Worm (Caenorhabditis elegans): ENCODE data around the gene E01G6.1.

The E01G6.1 gene

DNA sequence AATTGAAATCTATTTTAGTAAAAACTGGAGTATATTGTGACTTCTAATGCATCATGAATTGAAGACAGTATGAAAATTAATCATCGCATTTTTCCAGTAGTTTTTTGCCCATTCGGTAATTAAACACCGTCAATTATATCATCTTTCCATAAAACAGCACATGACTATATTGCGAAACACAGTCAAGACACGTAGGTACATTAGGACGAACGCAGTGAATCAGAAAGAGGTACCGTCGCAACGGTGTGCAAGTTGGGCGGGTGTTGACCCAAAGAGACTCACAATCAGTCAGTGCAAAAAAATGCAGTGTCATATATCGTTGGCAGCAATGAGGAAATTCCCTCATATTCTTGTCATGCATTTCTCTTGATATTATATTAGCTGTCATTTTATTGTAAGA lies 26.3 kb upstream of the E01G6.1 start:
- TF ChIP-seq unc-62 (GFP tag; optimal IDR thresholded peaks at IDR 0.05) (peak; percentile 30), nhr-27 (tag; optimal IDR thresholded peaks at IDR 0.05) (no peak), nhr-80 (tag; optimal IDR thresholded peaks at IDR 0.05) (peak; percentile 68), cebp-1 (GFP tag; IDR thresholded peaks at IDR 0.05) (peak; percentile 89), cebp-1 (tag; optimal IDR thresholded peaks at IDR 0.05) (peak; percentile 93)

DNA sequence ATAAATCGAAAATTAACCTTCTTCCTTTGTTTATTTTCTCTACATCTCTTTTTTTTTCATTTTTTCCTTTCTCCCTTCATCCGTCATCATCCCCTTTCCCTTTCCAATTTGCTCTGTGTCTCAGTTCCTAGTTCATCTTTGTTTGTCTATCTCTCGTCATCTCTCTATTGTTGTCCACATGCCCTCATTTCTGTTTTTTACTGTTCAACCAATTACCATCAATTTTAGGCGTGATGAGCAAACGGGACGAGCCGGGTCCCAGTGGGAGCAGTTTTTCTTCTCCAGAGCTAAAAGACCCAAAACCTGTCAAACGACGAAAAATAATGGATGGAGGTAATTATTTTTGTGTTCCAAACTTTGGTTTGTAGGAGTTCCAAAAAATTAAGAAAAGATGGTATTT lies 25.3 kb upstream of the E01G6.1 start, which contains the start of gene C23H4.6:
Gene C23H4.6 (plus strand): TSS at position 219 of the 400 bp plus-strand sequence.
- TF ChIP-seq nhr-90 (tag; optimal IDR thresholded peaks at IDR 0.05) (no peak), C17E4.6 (GFP tag; IDR thresholded peaks at IDR 0.05) (no peak), F10E7.11 (tag; optimal IDR thresholded peaks at IDR 0.05) (no peak), B0019.2 (GFP tag; conservative IDR thresholded peaks at IDR 0.05) (no peak), attf-5 (GFP tag; optimal IDR thresholded peaks at IDR 0.05) (no peak), tbx-9 (tag; optimal IDR thresholded peaks at IDR 0.05; ENCODE audit: borderline replicate concordance) (no peak), unc-130 (GFP tag; optimal IDR thresholded peaks at IDR 0.05) (no peak), zim-3 (tag; optimal IDR thresholded peaks at IDR 0.05) (no peak), snpc-4 (GFP tag; optimal IDR thresholded peaks at IDR 0.05) (no peak), snpc-4 (tag; optimal IDR thresholded peaks at IDR 0.05) (no peak), hmg-1.2 (GFP tag; IDR thresholded peaks at IDR 0.05) (no peak)

DNA sequence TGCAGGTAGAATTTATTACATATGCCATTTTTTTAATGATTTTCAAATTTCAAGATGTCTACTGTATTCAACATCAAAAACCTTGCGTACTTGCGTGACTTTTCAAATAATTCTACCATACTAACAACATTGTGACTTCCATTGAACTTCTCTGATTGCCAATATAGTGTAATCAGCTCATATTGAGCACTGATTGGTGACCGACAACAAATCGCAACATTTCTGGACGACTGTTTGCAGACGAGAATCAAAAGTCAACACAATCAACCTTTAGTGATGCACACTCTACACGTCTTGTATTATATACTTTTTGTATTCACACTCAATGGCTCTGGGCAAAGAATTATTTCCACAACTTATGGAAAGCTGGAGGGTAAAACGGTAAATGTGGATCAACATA lies 19.2 kb upstream of the E01G6.1 start, which contains the start of gene cest-3:
Gene cest-3 (plus strand): TSS at position 190 of the 400 bp plus-strand sequence.
- no peak for TF ChIP-seq ceh-58 (GFP tag; IDR thresholded peaks at IDR 0.05)
- TF ChIP-seq nhr-80 (tag; optimal IDR thresholded peaks at IDR 0.05), result peak; percentile 68

DNA sequence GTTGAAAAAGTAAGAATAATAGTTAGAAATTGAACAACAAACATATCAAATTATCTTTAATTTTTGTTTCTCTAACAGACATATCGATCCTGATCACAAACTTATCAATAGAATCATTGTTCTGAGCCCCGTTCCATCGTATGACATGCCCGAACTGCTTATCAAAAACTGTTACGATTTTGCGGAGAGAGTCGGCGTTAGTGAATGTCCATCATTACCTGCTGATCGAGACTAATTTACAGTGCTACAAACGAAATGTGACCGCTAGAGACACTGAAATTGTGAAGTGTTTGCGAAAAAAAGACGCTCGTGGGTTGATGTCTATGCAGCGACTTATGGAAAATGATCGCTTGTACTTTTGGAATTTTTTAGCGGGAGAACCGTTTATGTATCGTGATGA lies 17.8 kb upstream of the E01G6.1 start:
- TF ChIP-seq ekl-4 (GFP tag; IDR thresholded peaks at IDR 0.05) (no peak), madf-6 (GFP tag; IDR thresholded peaks at IDR 0.05) (no peak), nhr-80 (tag; optimal IDR thresholded peaks at IDR 0.05) (peak; percentile 82), F10E7.11 (tag; optimal IDR thresholded peaks at IDR 0.05) (no peak)

DNA sequence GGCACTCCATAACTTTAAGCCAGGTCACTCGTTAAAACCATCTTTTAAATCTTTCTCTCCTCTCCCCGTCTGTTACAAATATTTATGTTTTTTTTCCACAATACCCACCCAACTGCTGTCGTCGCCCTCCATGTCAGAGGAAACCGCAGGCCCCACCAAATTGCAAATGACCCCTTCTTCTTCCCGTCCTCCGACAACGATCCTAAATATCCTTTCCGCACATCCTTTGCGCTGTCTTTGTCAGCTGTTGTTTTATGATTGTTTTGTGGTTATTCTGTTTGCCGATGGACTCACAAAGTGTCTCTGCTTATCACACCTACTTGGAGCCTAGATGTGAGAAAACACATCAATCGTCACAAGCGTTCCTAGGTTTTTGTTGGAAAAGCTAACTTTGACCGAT lies 12.5 kb upstream of the E01G6.1 start:
- TF ChIP-seq egrh-3 (GFP tag; IDR thresholded peaks at IDR 0.05) (no peak), mes-4 (tag; optimal IDR thresholded peaks at IDR 0.05) (no peak), sptf-2 (GFP tag; optimal IDR thresholded peaks at IDR 0.05) (no peak), attf-3 (GFP tag; conservative IDR thresholded peaks at IDR 0.05) (no peak), atf-7 (tag; optimal IDR thresholded peaks at IDR 0.05) (no peak), F52B5.7 (tag; optimal IDR thresholded peaks at IDR 0.05) (no peak), Y53G8AR.9 (GFP tag; conservative IDR thresholded peaks at IDR 0.05) (no peak), bed-2 (GFP tag; IDR thresholded peaks at IDR 0.05) (no peak), nhr-90 (tag; optimal IDR thresholded peaks at IDR 0.05) (no peak), hsf-1 (GFP tag; IDR thresholded peaks at IDR 0.05) (no peak), aptf-2 (GFP tag; conservative IDR thresholded peaks at IDR 0.05) (no peak), nfya-1 (tag; optimal IDR thresholded peaks at IDR 0.05; ENCODE audit: borderline replicate concordance, insufficient read depth) (no peak), xnd-1 (tag; optimal IDR thresholded peaks at IDR 0.05) (no peak), ztf-25 (GFP tag; IDR thresholded peaks at IDR 0.05) (no peak)

ce11 chrX:12252189-12252588 lies 8.5 kb upstream of the E01G6.1 start:
- TF ChIP-seq nhr-90 (tag; optimal IDR thresholded peaks at IDR 0.05) (no peak), Y53F4B.3 (GFP tag; IDR thresholded peaks at IDR 0.05) (no peak), cebp-2 (GFP tag; IDR thresholded peaks at IDR 0.05) (no peak), ztf-22 (GFP tag; optimal IDR thresholded peaks at IDR 0.05) (no peak), B0261.1 (tag; optimal IDR thresholded peaks at IDR 0.05) (no peak), nhr-80 (tag; optimal IDR thresholded peaks at IDR 0.05) (no peak), F55B11.4 (tag; optimal IDR thresholded peaks at IDR 0.05; ENCODE audit: borderline replicate concordance, insufficient read depth) (no peak), hmg-1.2 (GFP tag; IDR thresholded peaks at IDR 0.05) (no peak)
